Worm (Caenorhabditis elegans): ENCODE results near the gene gly-14.

gly-14 gene

DNA sequence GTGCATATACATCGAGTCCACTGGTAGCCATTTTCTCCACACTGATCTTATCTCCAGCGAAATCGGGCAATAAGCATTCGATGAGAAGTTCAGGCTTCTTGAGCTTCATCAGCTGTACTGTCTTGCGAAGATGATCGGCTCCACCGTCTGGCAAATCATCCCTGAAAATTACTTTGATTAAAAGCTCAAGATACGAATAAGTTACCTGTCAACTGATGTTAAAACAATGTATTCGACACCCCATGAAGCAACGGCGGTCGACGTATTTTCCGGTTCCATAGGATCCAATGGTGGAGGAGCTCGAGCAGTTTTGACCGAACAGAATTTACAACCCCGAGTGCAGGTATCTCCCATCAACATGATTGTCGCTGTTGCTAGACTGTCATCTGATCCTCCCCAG lies 11.2 kb upstream of the gly-14 start:
- TF ChIP-seq fkh-10 (GFP tag; optimal IDR thresholded peaks at IDR 0.05): no peak
- no peak for TF ChIP-seq nfya-1 (tag; optimal IDR thresholded peaks at IDR 0.05; ENCODE audit: insufficient read depth)
- no peak for TF ChIP-seq mdl-1 (tag; optimal IDR thresholded peaks at IDR 0.05)
- no peak for TF ChIP-seq ama-1 (optimal IDR thresholded peaks at IDR 0.05)
- TF ChIP-seq nhr-23 (tag; optimal IDR thresholded peaks at IDR 0.05): no peak
- no peak for TF ChIP-seq sea-2 (GFP tag; optimal IDR thresholded peaks at IDR 0.05)
- no peak for TF ChIP-seq fos-1 (tag; optimal IDR thresholded peaks at IDR 0.05)
- TF ChIP-seq eor-1 (tag; optimal IDR thresholded peaks at IDR 0.05): no peak
- TF ChIP-seq mml-1 (tag; optimal IDR thresholded peaks at IDR 0.05): no peak
- TF ChIP-seq zag-1 (tag; optimal IDR thresholded peaks at IDR 0.05): no peak
- no peak for TF ChIP-seq egl-27 (tag; optimal IDR thresholded peaks at IDR 0.05)
- TF ChIP-seq elt-1 (tag; optimal IDR thresholded peaks at IDR 0.05): no peak
- TF ChIP-seq nhr-12 (tag; optimal IDR thresholded peaks at IDR 0.05): no peak
- TF ChIP-seq nhr-237 (tag; optimal IDR thresholded peaks at IDR 0.05): no peak
- TF ChIP-seq nhr-67 (tag; optimal IDR thresholded peaks at IDR 0.05): no peak
- TF ChIP-seq elt-2 (tag; optimal IDR thresholded peaks at IDR 0.05): no peak
- no peak for TF ChIP-seq fkh-2 (tag; optimal IDR thresholded peaks at IDR 0.05)
- TF ChIP-seq nhr-11 (tag; optimal IDR thresholded peaks at IDR 0.05): no peak

DNA sequence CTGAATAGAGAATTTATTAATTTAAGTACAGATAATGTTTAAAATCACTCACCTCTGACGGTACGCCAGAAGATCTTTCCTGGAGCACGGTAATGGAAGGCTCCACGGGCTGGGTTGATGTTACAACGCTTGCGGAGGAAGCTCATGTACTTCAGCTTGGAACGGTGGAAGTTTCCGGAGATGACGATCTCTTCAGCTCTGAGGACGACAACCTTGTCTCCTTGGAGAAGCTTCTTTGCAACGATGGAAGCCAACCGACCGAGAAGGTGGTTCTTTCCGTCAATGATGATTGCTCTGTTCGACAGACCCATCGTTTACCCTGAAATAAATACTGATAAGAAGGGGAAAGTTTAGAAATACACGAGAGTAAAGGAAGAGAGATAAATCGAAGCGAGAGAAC lies 10.2 kb upstream of the gly-14 start, which contains the start of gene rpl-16:
rpl-16 (minus strand) TSS at position 319 of the 400 bp plus-strand sequence.
- no peak for TF ChIP-seq tbx-2 (tag; optimal IDR thresholded peaks at IDR 0.05)
- no peak for TF ChIP-seq ZK546.5 (tag; optimal IDR thresholded peaks at IDR 0.05)
- TF ChIP-seq elt-1 (tag; optimal IDR thresholded peaks at IDR 0.05): no peak
- no peak for TF ChIP-seq nhr-23 (tag; optimal IDR thresholded peaks at IDR 0.05)
- no peak for TF ChIP-seq ztf-4 (tag; optimal IDR thresholded peaks at IDR 0.05)
- TF ChIP-seq nhr-25 (tag; optimal IDR thresholded peaks at IDR 0.05): no peak
- no peak for TF ChIP-seq sea-2 (GFP tag; optimal IDR thresholded peaks at IDR 0.05)

DNA sequence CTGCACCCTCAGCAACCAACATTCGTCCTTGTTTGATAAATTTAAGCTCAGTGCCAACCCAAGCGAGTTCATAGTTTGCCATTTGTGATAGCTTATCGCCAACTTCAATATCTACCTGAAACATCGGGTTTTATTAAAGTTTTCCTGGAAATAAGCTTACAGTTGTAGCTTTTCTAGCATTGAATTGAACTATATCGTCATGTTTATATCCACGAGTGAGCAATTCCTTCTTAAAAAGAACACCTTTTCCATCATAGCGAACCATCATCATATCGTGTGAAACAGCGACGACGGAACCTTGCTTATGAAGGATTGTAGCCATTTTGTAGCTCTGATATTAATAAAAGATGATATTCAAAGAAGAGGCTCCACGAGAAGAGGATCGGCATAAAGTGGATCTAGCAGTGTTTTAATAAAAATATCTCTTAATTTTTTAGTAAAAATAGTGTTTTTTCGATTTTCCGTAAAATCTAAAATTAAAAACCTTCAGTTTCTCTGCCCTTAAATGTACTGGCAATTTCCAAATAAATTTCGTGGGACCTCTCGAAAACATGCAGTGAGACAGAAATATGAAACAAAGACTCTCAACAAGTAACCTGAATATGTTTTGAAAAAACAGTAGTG lies 9.3 kb upstream of the gly-14 start, which contains the start of gene M01F1.8:
M01F1.8 (minus strand) TSS at position 335 of the 624 bp plus-strand sequence.
- TF ChIP-seq nhr-11 (tag; optimal IDR thresholded peaks at IDR 0.05) (no peak), fkh-10 (GFP tag; optimal IDR thresholded peaks at IDR 0.05) (no peak), nhr-77 (tag; optimal IDR thresholded peaks at IDR 0.05) (peak; percentile 18), nhr-28 (tag; optimal IDR thresholded peaks at IDR 0.05) (no peak), ztf-11 (tag; optimal IDR thresholded peaks at IDR 0.05) (no peak)

DNA sequence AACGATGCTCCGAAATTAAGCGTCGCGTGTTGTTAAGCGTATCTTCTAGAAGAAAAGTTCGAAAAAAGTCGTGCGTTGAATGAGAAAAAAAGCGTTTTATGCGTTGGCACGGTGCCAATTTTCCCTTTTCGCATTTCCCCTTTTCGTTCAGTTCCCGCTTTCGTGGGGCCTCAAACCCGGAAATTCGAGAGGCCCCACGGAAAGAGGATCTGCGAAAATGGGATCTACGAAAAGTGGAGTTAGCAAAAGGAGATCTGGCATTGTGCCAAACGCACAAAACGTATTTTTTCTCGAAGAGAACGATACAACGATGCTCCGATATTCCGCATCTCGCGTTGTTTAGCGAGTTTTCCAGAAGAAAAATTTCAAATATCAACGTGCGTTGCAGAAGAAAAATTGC lies 6.8 kb upstream of the gly-14 start:
- TF ChIP-seq jun-1 (tag; optimal IDR thresholded peaks at IDR 0.05): peak; percentile 3
- TF ChIP-seq ZK546.5 (tag; optimal IDR thresholded peaks at IDR 0.05): no peak

DNA sequence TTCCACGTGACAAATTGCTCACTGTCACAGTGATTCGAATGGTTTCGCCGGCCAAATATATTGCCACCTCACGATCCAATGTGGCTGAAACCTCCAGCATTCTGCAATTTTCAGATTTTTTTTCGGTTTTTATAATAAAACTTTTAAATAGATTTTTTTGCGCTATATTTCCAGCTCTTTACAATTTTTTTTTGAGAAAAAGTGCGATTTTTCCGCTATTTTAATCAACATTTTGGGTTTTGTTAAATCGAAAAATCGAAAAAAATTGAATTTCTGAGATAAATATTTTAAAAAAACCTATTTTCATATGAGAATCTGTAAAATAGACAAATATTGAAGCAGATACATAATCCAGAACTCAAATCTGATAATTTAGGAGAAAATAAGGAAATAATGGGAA lies 5.9 kb upstream of the gly-14 start, which contains the start of gene M01F1.9:
M01F1.9 (minus strand) TSS at position 101 of the 400 bp plus-strand sequence.
- no peak for TF ChIP-seq ztf-4 (tag; optimal IDR thresholded peaks at IDR 0.05)
- TF ChIP-seq elt-1 (tag; optimal IDR thresholded peaks at IDR 0.05): no peak
- no peak for TF ChIP-seq nhr-25 (tag; optimal IDR thresholded peaks at IDR 0.05)
- no peak for TF ChIP-seq ztf-11 (tag; optimal IDR thresholded peaks at IDR 0.05)
- TF ChIP-seq aly-2 (tag; optimal IDR thresholded peaks at IDR 0.05): no peak
- no peak for TF ChIP-seq pqm-1 (tag; optimal IDR thresholded peaks at IDR 0.05)
- TF ChIP-seq egl-27 (tag; optimal IDR thresholded peaks at IDR 0.05): no peak
- no peak for TF ChIP-seq ceh-28 (tag; optimal IDR thresholded peaks at IDR 0.05)
- no peak for TF ChIP-seq ceh-9 (tag; optimal IDR thresholded peaks at IDR 0.05)

DNA sequence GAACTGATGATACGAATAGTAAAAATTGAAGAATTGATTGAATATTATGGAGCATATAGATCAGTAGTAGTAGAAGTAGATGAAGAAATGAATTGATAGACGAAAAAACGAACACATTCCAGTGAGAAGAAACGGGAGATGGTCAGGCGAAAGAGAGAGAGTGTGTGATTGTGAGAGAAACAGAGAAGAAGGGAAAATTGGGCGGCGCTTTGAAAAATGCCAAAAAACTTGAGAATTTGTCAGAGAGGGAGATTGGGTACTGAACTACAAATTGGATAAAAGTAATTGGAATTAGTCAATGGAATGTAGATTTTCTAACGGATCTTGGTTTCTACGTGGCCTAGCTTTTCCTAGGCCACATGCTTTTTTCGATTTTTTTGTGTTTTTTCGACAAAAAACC lies 4.8 kb downstream of the gly-14 start, which contains the start of gene C34C12.7:
C34C12.7 (minus strand) TSS at position 118 of the 400 bp plus-strand sequence.
- TF ChIP-seq nhr-43 (tag; optimal IDR thresholded peaks at IDR 0.05; ENCODE audit: poor library complexity, severe bottlenecking) (no peak), unc-39 (tag; optimal IDR thresholded peaks at IDR 0.05) (no peak), nhr-67 (tag; optimal IDR thresholded peaks at IDR 0.05) (no peak), jun-1 (tag; optimal IDR thresholded peaks at IDR 0.05) (no peak), hmg-11 (tag; optimal IDR thresholded peaks at IDR 0.05) (no peak), lin-39 (tag; optimal IDR thresholded peaks at IDR 0.05) (no peak), fkh-10 (GFP tag; optimal IDR thresholded peaks at IDR 0.05) (no peak), mml-1 (tag; optimal IDR thresholded peaks at IDR 0.05) (no peak), zag-1 (tag; optimal IDR thresholded peaks at IDR 0.05) (no peak), ZK546.5 (tag; optimal IDR thresholded peaks at IDR 0.05) (no peak), snpc-4 (tag; optimal IDR thresholded peaks at IDR 0.05) (no peak), daf-12 (tag; optimal IDR thresholded peaks at IDR 0.05) (no peak), pqm-1 (tag; optimal IDR thresholded peaks at IDR 0.05) (no peak), fos-1 (tag; optimal IDR thresholded peaks at IDR 0.05) (no peak), nhr-11 (tag; optimal IDR thresholded peaks at IDR 0.05) (no peak), ceh-16 (tag; optimal IDR thresholded peaks at IDR 0.05) (no peak), egl-27 (tag; optimal IDR thresholded peaks at IDR 0.05) (no peak), ama-1 (optimal IDR thresholded peaks at IDR 0.05) (no peak), sea-2 (GFP tag; optimal IDR thresholded peaks at IDR 0.05) (no peak)
